Fruit fly (Drosophila melanogaster) Kc167 (cell line): ENCODE results near the gene meru.

Source experiments
- Myc ChIP-seq: fragments of >200 bp; optimal IDR thresholded peaks from 2 replicates; lab custom pipeline; 2017; ENCODE audit warnings: missing external identifiers
- h ChIP-seq: fragments of >200 bp; optimal IDR thresholded peaks from 3 replicates; lab custom pipeline; 2018; ENCODE audit warnings: missing external identifiers
- psq ChIP-seq: fragments of >200 bp; optimal IDR thresholded peaks from 2 replicates; lab custom pipeline; 2017; ENCODE audit warnings: missing external identifiers

DNA sequence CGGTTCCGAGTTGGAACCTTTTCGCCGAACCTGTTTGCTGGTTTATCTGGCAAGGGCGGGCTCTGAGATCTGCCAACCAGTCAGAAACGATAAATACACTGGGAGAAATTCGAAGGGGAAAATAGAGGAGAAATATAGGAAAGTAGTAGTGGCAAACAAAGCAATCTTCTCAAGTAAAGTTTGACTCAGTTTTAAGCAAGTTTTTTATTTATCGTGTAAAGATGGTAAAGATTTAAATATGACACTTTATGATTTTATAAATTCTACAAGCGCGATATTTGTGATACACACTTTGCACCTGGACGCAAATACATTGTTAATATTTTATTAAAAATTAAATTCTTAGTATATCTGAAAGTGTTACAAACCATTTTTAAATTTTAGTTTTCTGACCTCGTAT lies 3.8 kb upstream of the meru start:
- no peak for TF ChIP-seq psq (lab: Kevin White, UChicago)
- TF ChIP-seq h (lab: Kevin White, UChicago): no peak
- no peak for TF ChIP-seq Myc (lab: Kevin White, UChicago)
